Fruit fly (Drosophila melanogaster): ENCODE data around the gene CG33654.

- TF ChIP-seq CG16779 (tag; optimal IDR thresholded peaks at IDR 0.05) (peak; percentile 36), vri (GFP tag; optimal IDR thresholded peaks at IDR 0.05) (peak; percentile 17), Met (GFP tag; optimal IDR thresholded peaks at IDR 0.05) (no peak), eg (GFP tag; IDR thresholded peaks at IDR 0.05) (0 out of 3 replicates have a peak, but pooled peaks have one; percentile 29), Smox (GFP tag; optimal IDR thresholded peaks at IDR 0.05) (peak; percentile 21)
These were observed 17.5 kb upstream of the CG33654 start for dm6 chr3R:9600558-9600959.

All from whole organism, prepupa.